Worm (Caenorhabditis elegans): Measurements from ENCODE around the gene T28H10.2.

ce11 chrV:12554172-12555031 is 41.7 kb upstream of the T28H10.2 start:
- TF ChIP-seq pha-4 (tag; optimal IDR thresholded peaks at IDR 0.05) = no peak
- no peak for TF ChIP-seq ceh-2 (tag; optimal IDR thresholded peaks at IDR 0.05)
- TF ChIP-seq nhr-11 (tag; optimal IDR thresholded peaks at IDR 0.05) = no peak
- TF ChIP-seq ets-4 (tag; optimal IDR thresholded peaks at IDR 0.05) = no peak
- TF ChIP-seq npax-4 (tag; optimal IDR thresholded peaks at IDR 0.05) = no peak
